Worm (Caenorhabditis elegans): Measurements from ENCODE around the gene sec-3.

sec-3 gene

ce11 chrX:3056098-3056497 is 43.6 kb downstream of the sec-3 start:
- TF ChIP-seq mxl-2 (GFP tag; conservative IDR thresholded peaks at IDR 0.05) (no peak), F37D6.2 (tag; optimal IDR thresholded peaks at IDR 0.05) (no peak), set-16 (GFP tag; IDR thresholded peaks at IDR 0.05) (no peak), jun-1 (tag; optimal IDR thresholded peaks at IDR 0.05) (no peak), mep-1 (tag; optimal IDR thresholded peaks at IDR 0.05) (no peak), pqm-1 (tag; optimal IDR thresholded peaks at IDR 0.05) (no peak), zag-1 (tag; optimal IDR thresholded peaks at IDR 0.05) (no peak)

- TF ChIP-seq unc-130 (GFP tag; optimal IDR thresholded peaks at IDR 0.05) (no peak), nhr-111 (GFP tag; optimal IDR thresholded peaks at IDR 0.05) (no peak), nhr-6 (tag; optimal IDR thresholded peaks at IDR 0.05) (no peak), dve-1 (tag; optimal IDR thresholded peaks at IDR 0.05; ENCODE audit: insufficient read depth) (peak; percentile 17), T26A8.4 (GFP tag; IDR thresholded peaks at IDR 0.05) (no peak), ZK546.5 (tag; optimal IDR thresholded peaks at IDR 0.05) (no peak), mxl-2 (GFP tag; conservative IDR thresholded peaks at IDR 0.05) (no peak), mes-2 (tag; optimal IDR thresholded peaks at IDR 0.05; ENCODE audit: poor library complexity, severe bottlenecking) (no peak), ceh-44 (GFP tag; IDR thresholded peaks at IDR 0.05) (no peak), aha-1 (tag) (peak; percentile 29), ceh-28 (tag; optimal IDR thresholded peaks at IDR 0.05) (no peak), Y5F2A.4 (GFP tag; optimal IDR thresholded peaks at IDR 0.05) (no peak), lin-1 (GFP tag; IDR thresholded peaks at IDR 0.05) (no peak), aly-2 (tag; optimal IDR thresholded peaks at IDR 0.05) (no peak), ceh-32 (tag; optimal IDR thresholded peaks at IDR 0.05; ENCODE audit: poor library complexity) (no peak), Y75B8A.6 (GFP tag; IDR thresholded peaks at IDR 0.05) (no peak), spr-3 (GFP tag; optimal IDR thresholded peaks at IDR 0.05) (no peak), F44E2.7 (GFP tag; IDR thresholded peaks at IDR 0.05) (no peak), zag-1 (tag; optimal IDR thresholded peaks at IDR 0.05) (no peak), lin-15B (tag; optimal IDR thresholded peaks at IDR 0.05) (no peak), ztf-11 (tag; optimal IDR thresholded peaks at IDR 0.05) (no peak), zfp-3 (GFP tag; conservative IDR thresholded peaks at IDR 0.05) (no peak), lsy-2 (tag; optimal IDR thresholded peaks at IDR 0.05) (no peak), F10B5.3 (tag; optimal IDR thresholded peaks at IDR 0.05) (no peak), madf-5 (GFP tag; IDR thresholded peaks at IDR 0.05) (no peak), ctbp-1 (GFP tag; IDR thresholded peaks at IDR 0.05) (no peak), nhr-25 (tag; optimal IDR thresholded peaks at IDR 0.05; ENCODE audit: borderline replicate concordance, insufficient read depth) (no peak), attf-4 (tag; optimal IDR thresholded peaks at IDR 0.05) (no peak), rbr-2 (tag; optimal IDR thresholded peaks at IDR 0.05) (no peak), egl-27 (tag; optimal IDR thresholded peaks at IDR 0.05) (no peak), ama-1 (optimal IDR thresholded peaks at IDR 0.05) (no peak), hlh-11 (tag; optimal IDR thresholded peaks at IDR 0.05) (peak; percentile 47), egl-43 (GFP tag; IDR thresholded peaks at IDR 0.05) (no peak), ceh-82 (tag; optimal IDR thresholded peaks at IDR 0.05) (no peak), daf-19 (GFP tag; conservative IDR thresholded peaks at IDR 0.05) (no peak), nhr-48 (tag; optimal IDR thresholded peaks at IDR 0.05) (peak; percentile 16), nhr-77 (tag; optimal IDR thresholded peaks at IDR 0.05) (no peak), T20F7.1 (GFP tag; optimal IDR thresholded peaks at IDR 0.05) (no peak), unc-62 (GFP tag; optimal IDR thresholded peaks at IDR 0.05 in 1 of 2) (no peak), unc-62 (tag; optimal IDR thresholded peaks at IDR 0.05) (no peak), fkh-10 (GFP tag; optimal IDR thresholded peaks at IDR 0.05) (no peak), Y105C5A.15 (GFP tag; IDR thresholded peaks at IDR 0.05) (no peak), dmd-6 (GFP tag; IDR thresholded peaks at IDR 0.05) (peak; percentile 39), nhr-76 (tag; optimal IDR thresholded peaks at IDR 0.05) (no peak), zip-2 (tag; optimal IDR thresholded peaks at IDR 0.05) (no peak), lin-29 (GFP tag; IDR thresholded peaks at IDR 0.05) (no peak), ces-1 (GFP tag; optimal IDR thresholded peaks at IDR 0.05) (no peak)
These were observed 44.9 kb downstream of the sec-3 start, which contains the start of gene twk-26 for ce11 chrX:3054802-3055201. TSS of gene twk-26 (minus strand) at chrX:3054824.

All from whole organism, L4 larva.